Fruit fly (Drosophila melanogaster): ENCODE results near the gene Spn77Bc.
A peak's percentile ranks its signal among the peaks of the same experiment; 100 is the strongest.

Spn77Bc gene

DNA sequence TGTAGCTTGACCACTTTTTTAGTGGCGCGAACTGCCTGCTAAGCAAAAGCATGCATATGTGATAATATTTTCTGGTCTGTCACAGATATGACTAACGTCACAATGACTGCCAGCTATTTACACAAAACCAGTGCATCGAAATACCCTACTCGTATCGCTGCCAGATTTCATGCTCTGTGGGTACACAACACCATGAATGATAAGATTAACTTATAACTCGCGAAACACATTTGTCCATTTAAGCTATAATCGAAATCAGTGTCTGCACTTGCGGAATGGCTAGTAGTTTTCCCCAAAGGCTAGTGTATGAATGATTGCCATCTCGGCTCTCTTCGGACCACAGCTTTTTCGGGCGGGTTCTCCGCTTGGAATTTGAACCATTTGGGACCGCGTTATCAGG is 43.0 kb downstream of the Spn77Bc start (continued):
- no peak for TF ChIP-seq chn (GFP tag; optimal IDR thresholded peaks at IDR 0.05)
- no peak for TF ChIP-seq HmgZ (tag; optimal IDR thresholded peaks at IDR 0.05)
- TF ChIP-seq phol (tag; optimal IDR thresholded peaks at IDR 0.05): no peak
- no peak for TF ChIP-seq trem (tag; optimal IDR thresholded peaks at IDR 0.05)
- no peak for TF ChIP-seq Bdp1 (GFP tag; optimal IDR thresholded peaks at IDR 0.05)
- no peak for TF ChIP-seq cas (GFP tag; IDR thresholded peaks at IDR 0.05)
- peak; percentile 58 for TF ChIP-seq CG10274 (GFP tag; optimal IDR thresholded peaks at IDR 0.05)
- no peak for TF ChIP-seq Sry-δ (GFP tag; optimal IDR thresholded peaks at IDR 0.05)
- TF ChIP-seq D19A (tag; optimal IDR thresholded peaks at IDR 0.05): peak; percentile 47
- TF ChIP-seq her (GFP tag; optimal IDR thresholded peaks at IDR 0.05): no peak
- TF ChIP-seq chm (GFP tag; IDR thresholded peaks at IDR 0.05): 0 out of 2 replicates have a peak, but pooled peaks have one; percentile 24
- TF ChIP-seq Hmx (GFP tag; optimal IDR thresholded peaks at IDR 0.05): no peak
- TF ChIP-seq BtbVII (GFP tag; optimal IDR thresholded peaks at IDR 0.05): no peak

DNA sequence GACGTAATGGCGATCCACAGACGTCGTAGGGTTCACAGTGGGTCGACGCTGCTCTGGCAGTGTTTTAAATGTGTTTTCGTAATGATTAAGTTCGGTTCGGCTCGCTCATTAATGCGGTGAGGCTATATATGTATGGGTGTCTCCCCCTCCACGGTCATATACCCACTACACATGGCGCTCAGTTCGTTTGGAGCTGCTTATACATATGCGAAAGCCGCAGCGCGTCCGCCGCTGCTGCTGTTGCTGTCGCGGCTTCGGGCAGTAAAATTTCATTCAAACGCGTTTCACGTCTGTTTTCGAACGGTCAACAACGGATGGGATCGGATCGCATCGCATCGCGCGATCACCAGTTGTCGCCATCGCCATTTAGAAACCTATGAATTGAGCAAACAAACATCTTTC is 43.5 kb downstream of the Spn77Bc start:
- no peak for TF ChIP-seq br (optimal IDR thresholded peaks at IDR 0.05)
- TF ChIP-seq CG11560 (tag; IDR thresholded peaks at IDR 0.05): no peak
- peak in 1 of 2 experiments; percentile 83 for TF ChIP-seq Hr78 (GFP tag; optimal IDR thresholded peaks at IDR 0.05)
- TF ChIP-seq CG16815 (GFP tag; optimal IDR thresholded peaks at IDR 0.05): no peak
- TF ChIP-seq chinmo (GFP tag; IDR thresholded peaks at IDR 0.05; ENCODE audit: partially characterized antibody): peak; percentile 55; the same call in 1 of the 4 replicates
- no peak for TF ChIP-seq Antp (GFP tag; optimal IDR thresholded peaks at IDR 0.05)
- no peak for TF ChIP-seq onecut (GFP tag; IDR thresholded peaks at IDR 0.05)
- TF ChIP-seq CG12219 (GFP tag; optimal IDR thresholded peaks at IDR 0.05): no peak
- TF ChIP-seq CG2199 (GFP tag; IDR thresholded peaks at IDR 0.05): no peak
- peak; percentile 89 for TF ChIP-seq CG5180 (GFP tag; optimal IDR thresholded peaks at IDR 0.05)
- no peak for TF ChIP-seq Doc2 (GFP tag; IDR thresholded peaks at IDR 0.05)
- TF ChIP-seq kni (GFP tag; optimal IDR thresholded peaks at IDR 0.05): no peak
- TF ChIP-seq jumu (GFP tag; optimal IDR thresholded peaks at IDR 0.05): no peak
- TF ChIP-seq CG8924 (tag; optimal IDR thresholded peaks at IDR 0.05): no peak
- no peak for TF ChIP-seq pnt (GFP tag; optimal IDR thresholded peaks at IDR 0.05)
- TF ChIP-seq ATbp (GFP tag; optimal IDR thresholded peaks at IDR 0.05): no peak
- no peak for TF ChIP-seq MBD-R2 (GFP tag; IDR thresholded peaks at IDR 0.05)
- no peak for TF ChIP-seq CG32767 (GFP tag; IDR thresholded peaks at IDR 0.05)
- TF ChIP-seq CG8290 (GFP tag; optimal IDR thresholded peaks at IDR 0.05): no peak
- TF ChIP-seq CG8290 (tag; optimal IDR thresholded peaks at IDR 0.05): peak in 1 of 2 experiments; percentile 34
- no peak for TF ChIP-seq Drgx (GFP tag; IDR thresholded peaks at IDR 0.05)
- TF ChIP-seq CG10462 (GFP tag; optimal IDR thresholded peaks at IDR 0.05): no peak
- peak; percentile 38 for TF ChIP-seq lab (GFP tag; optimal IDR thresholded peaks at IDR 0.05)
- TF ChIP-seq CG7556 (GFP tag; optimal IDR thresholded peaks at IDR 0.05): no peak
- no peak for TF ChIP-seq unpg (GFP tag; optimal IDR thresholded peaks at IDR 0.05)
- TF ChIP-seq stc (GFP tag; IDR thresholded peaks at IDR 0.05): no peak
- TF ChIP-seq maf-S (GFP tag; optimal IDR thresholded peaks at IDR 0.05): no peak
- no peak for TF ChIP-seq vnd (GFP tag; IDR thresholded peaks at IDR 0.05; ENCODE audit: partially characterized antibody)
- TF ChIP-seq ssp (GFP tag; IDR thresholded peaks at IDR 0.05): no peak
- TF ChIP-seq CG17361 (GFP tag; IDR thresholded peaks at IDR 0.05): no peak
- TF ChIP-seq cas (GFP tag; IDR thresholded peaks at IDR 0.05): no peak
- no peak for TF ChIP-seq CG30403 (GFP tag; optimal IDR thresholded peaks at IDR 0.05)
- TF ChIP-seq Nf-YB (GFP tag; optimal IDR thresholded peaks at IDR 0.05): no peak
- TF ChIP-seq nau (GFP tag; optimal IDR thresholded peaks at IDR 0.05): no peak
- no peak for TF ChIP-seq org-1 (GFP tag; optimal IDR thresholded peaks at IDR 0.05)
- TF ChIP-seq CG2712 (tag; optimal IDR thresholded peaks at IDR 0.05): no peak
- TF ChIP-seq corto (GFP tag; optimal IDR thresholded peaks at IDR 0.05): no peak
- TF ChIP-seq CG11247 (GFP tag; IDR thresholded peaks at IDR 0.05): no peak
- TF ChIP-seq CG4282 (GFP tag; optimal IDR thresholded peaks at IDR 0.05): no peak
- no peak for TF ChIP-seq B-H1 (GFP tag; IDR thresholded peaks at IDR 0.05)
